Fruit fly (Drosophila melanogaster): ENCODE results near the gene pasi1.

dm6 chr3R:17830528-17830927 is 35.7 kb downstream of the pasi1 start:
- TF ChIP-seq CG8478 (optimal IDR thresholded peaks at IDR 0.05) (no peak), CTCF (optimal IDR thresholded peaks at IDR 0.05) (no peak)
